Fruit fly (Drosophila melanogaster): Measurements from ENCODE around the gene rut.
A peak's percentile ranks its signal among the peaks of the same experiment; 100 is the strongest.

DNA sequence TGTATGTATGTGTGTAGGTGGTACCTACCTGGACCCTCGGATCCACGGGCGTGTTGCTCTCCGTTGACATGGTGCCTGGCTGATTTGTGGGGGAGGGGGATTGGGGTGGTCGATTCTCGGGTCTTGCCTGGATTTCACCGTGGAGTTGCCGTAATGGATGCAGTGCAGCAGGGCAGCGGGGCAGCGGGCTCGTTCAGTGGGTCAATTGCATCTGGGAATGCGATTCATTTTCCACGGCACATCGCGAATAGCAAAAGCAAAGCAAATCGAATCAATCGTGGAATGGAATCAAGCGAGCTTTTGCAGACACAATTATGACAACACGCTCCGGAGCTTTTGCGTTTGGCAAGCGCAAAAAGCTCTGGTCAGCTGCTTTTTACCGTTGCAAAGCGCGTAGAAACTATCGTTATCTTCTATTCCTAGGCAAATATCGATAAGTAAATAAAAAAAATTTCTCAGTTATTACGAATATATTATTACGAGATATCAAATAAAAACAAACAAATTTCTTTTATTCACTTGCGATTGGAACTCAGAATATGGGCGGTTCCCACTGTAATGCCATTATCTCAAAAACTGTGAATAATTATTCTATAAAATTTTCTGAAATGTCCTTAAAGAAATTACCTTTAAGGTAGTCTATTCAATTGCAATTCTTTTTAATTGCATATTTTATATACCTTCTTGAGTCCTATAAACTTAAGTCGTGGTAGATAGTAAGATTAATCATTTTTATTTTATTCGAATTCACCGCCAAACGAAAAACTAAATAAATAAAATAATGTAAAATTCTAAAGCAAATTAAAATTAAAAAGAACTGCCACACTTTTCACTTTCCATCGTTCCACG is 6.1 kb upstream of the rut start, which contains the start of gene CG14408:
- TF ChIP-seq toe (GFP tag; optimal IDR thresholded peaks at IDR 0.05) (peak; percentile 28), Hr96 (GFP tag; optimal IDR thresholded peaks at IDR 0.05) (no peak), CG11617 (GFP tag; optimal IDR thresholded peaks at IDR 0.05) (no peak), CG7101 (tag; optimal IDR thresholded peaks at IDR 0.05) (no peak), tj (GFP tag; optimal IDR thresholded peaks at IDR 0.05) (no peak)

Measured in whole organism, adult.